Worm (Caenorhabditis elegans) whole organism, young adult: ENCODE results near the gene tag-131.

Experiments
- B0035.1 ChIP-seq: sonication (generic microtip); optimal IDR thresholded peaks from 2 replicates; lab custom pipeline; 2016; ENCODE audit warnings: missing genetic modification characterization, mild to moderate bottlenecking, missing compliant biosample characterization, missing genotype, missing genetic modification reagents
- C06A6.2 ChIP-seq: fragments of 200-800 bp; sonication (Bioruptor generic); conservative IDR thresholded peaks from 2 replicates; pipeline ENCODE4 v1.3.6; 2022; ENCODE audit warnings: missing genetic modification characterization, missing compliant biosample characterization
- F23B12.7 ChIP-seq: sonication (generic microtip); optimal IDR thresholded peaks from 2 replicates; lab custom pipeline; 2017; ENCODE audit warnings: missing genetic modification characterization, mild to moderate bottlenecking, missing compliant biosample characterization, antibody characterized with exemption, moderate library complexity; ENCODE audit not compliant: insufficient read depth
- F33H1.4 ChIP-seq: fragments of 200-800 bp; sonication (Bioruptor generic); IDR thresholded peaks from 2 replicates; pipeline ENCODE4 v1.3.6; 2022; ENCODE audit warnings: missing genetic modification reagents, missing genetic modification characterization, missing compliant biosample characterization
- F37B4.10 ChIP-seq: fragments of 200-800 bp; sonication (Bioruptor generic); IDR thresholded peaks from 2 replicates; pipeline ENCODE4 v1.3.6; 2022; ENCODE audit warnings: missing genetic modification characterization, missing compliant biosample characterization
- F39B2.1 ChIP-seq: fragments of 200-800 bp; sonication (Bioruptor generic); IDR thresholded peaks from 2 replicates; pipeline ENCODE4 v1.3.6; 2022; ENCODE audit warnings: missing genetic modification reagents, missing genetic modification characterization, missing compliant biosample characterization
- F52B5.7 ChIP-seq: sonication (generic microtip); optimal IDR thresholded peaks from 2 replicates; lab custom pipeline; 2016; ENCODE audit warnings: mild to moderate bottlenecking, missing genetic modification characterization, missing compliant biosample characterization
- K11D2.4 ChIP-seq: fragments of 200-800 bp; sonication (Bioruptor generic); IDR thresholded peaks from 2 replicates; pipeline ENCODE4 v1.3.6; 2022; ENCODE audit warnings: missing genetic modification reagents, missing genetic modification characterization, missing compliant biosample characterization
- K12H6.12 ChIP-seq: fragments of 200-800 bp; sonication (Bioruptor generic); optimal IDR thresholded peaks from 2 replicates; lab custom pipeline; 2018; ENCODE audit warnings: mild to moderate bottlenecking, missing genetic modification characterization, missing compliant biosample characterization
- Y53F4B.3 ChIP-seq: fragments of 200-800 bp; sonication (Bioruptor generic); IDR thresholded peaks from 2 replicates; pipeline ENCODE4 v1.3.6; 2022; ENCODE audit warnings: missing genetic modification reagents, missing genetic modification characterization, missing compliant biosample characterization
- Y53G8AR.9 ChIP-seq: fragments of 200-800 bp; sonication (Bioruptor generic); conservative IDR thresholded peaks from 2 replicates; pipeline ENCODE4 v1.3.6; 2022; ENCODE audit warnings: missing genetic modification reagents, missing genetic modification characterization, missing compliant biosample characterization
- ZK185.1 ChIP-seq: sonication (generic microtip); optimal IDR thresholded peaks from 2 replicates; lab custom pipeline; 2016; ENCODE audit warnings: mild to moderate bottlenecking, missing genetic modification characterization, missing compliant biosample characterization; ENCODE audit not compliant: poor library complexity, severe bottlenecking
- akir-1 ChIP-seq: fragments of 200-800 bp; sonication (Bioruptor generic); optimal IDR thresholded peaks from 2 replicates; lab custom pipeline; 2018; ENCODE audit warnings: mild to moderate bottlenecking, missing genetic modification characterization, moderate library complexity, missing compliant biosample characterization
- ama-1 ChIP-seq, 3 experiments: fragments of 150-350 bp in 1 of 3; sonication (generic microtip) in 2 of 3; optimal IDR thresholded peaks; 2 replicates each; lab custom pipeline; 2014 to 2018; ENCODE audit warnings: missing biosample characterization in 2 of 3, missing genetic modification characterization in 2 of 3, missing genetic modification reagents in 2 of 3
- aptf-2 ChIP-seq: fragments of 200-800 bp; sonication (Bioruptor generic); conservative IDR thresholded peaks from 2 replicates; pipeline ENCODE4 v1.3.6; 2022; ENCODE audit warnings: missing genetic modification reagents, missing genetic modification characterization, missing compliant biosample characterization
- bed-1 ChIP-seq: fragments of 200-800 bp; sonication (Bioruptor generic); IDR thresholded peaks from 2 replicates; pipeline ENCODE4 v1.3.6; 2022; ENCODE audit warnings: missing genetic modification reagents, missing genetic modification characterization, missing compliant biosample characterization
- cebp-1 ChIP-seq, 2 experiments: fragments of 200-800 bp in 1 of 2; sonication (Bioruptor generic) in 1 of 2; sonication (generic microtip) in 1 of 2; IDR thresholded peaks in 1 of 2; optimal IDR thresholded peaks in 1 of 2; 2 replicates each; pipeline versions ENCODE4 v1.3.6 to Lab custom; 2017 to 2022; ENCODE audit warnings: missing compliant biosample characterization in 2 of 2, missing genetic modification characterization in 2 of 2, mild to moderate bottlenecking in 1 of 2, missing genetic modification reagents in 1 of 2, moderate library complexity in 1 of 2
- ceh-100 ChIP-seq: fragments of 200-800 bp; sonication (Bioruptor generic); IDR thresholded peaks from 2 replicates; pipeline ENCODE4 v1.3.6; 2022; ENCODE audit warnings: missing genetic modification reagents, missing genetic modification characterization, missing compliant biosample characterization
- dpl-1 ChIP-seq: fragments of 150-350 bp; optimal IDR thresholded peaks from 2 replicates; lab custom pipeline; 2014; ENCODE audit warnings: missing biosample characterization, missing genetic modification reagents, missing genetic modification characterization
- egl-18 ChIP-seq: fragments of 200-800 bp; sonication (Bioruptor generic); IDR thresholded peaks from 2 replicates; pipeline ENCODE4 v1.3.6; 2022; ENCODE audit warnings: missing genetic modification reagents, missing genetic modification characterization, missing compliant biosample characterization
- egrh-3 ChIP-seq: fragments of 200-800 bp; sonication (Bioruptor generic); IDR thresholded peaks from 2 replicates; pipeline ENCODE4 v1.3.6; 2022; ENCODE audit warnings: missing genetic modification reagents, missing genetic modification characterization, missing compliant biosample characterization
- gei-17 ChIP-seq: fragments of 200-800 bp; sonication (Bioruptor generic); optimal IDR thresholded peaks from 2 replicates; lab custom pipeline; 2018; ENCODE audit warnings: mild to moderate bottlenecking, missing genetic modification characterization, missing compliant biosample characterization
- hlh-26 ChIP-seq: fragments of 200-800 bp; sonication (Bioruptor generic); conservative IDR thresholded peaks from 2 replicates; pipeline ENCODE4 v1.3.6; 2022; ENCODE audit warnings: missing genetic modification reagents, missing genetic modification characterization, missing compliant biosample characterization
- hmg-1.2 ChIP-seq: fragments of 200-800 bp; sonication (Bioruptor generic); IDR thresholded peaks from 2 replicates; pipeline ENCODE4 v1.3.6; 2022; ENCODE audit warnings: missing genetic modification reagents, missing genetic modification characterization, missing compliant biosample characterization
- lsl-1 ChIP-seq: fragments of 200-800 bp; sonication (Bioruptor generic); optimal IDR thresholded peaks from 2 replicates; lab custom pipeline; 2018; ENCODE audit warnings: mild to moderate bottlenecking, missing genetic modification characterization, moderate library complexity, missing compliant biosample characterization
- madf-6 ChIP-seq: fragments of 200-800 bp; sonication (Bioruptor generic); IDR thresholded peaks from 2 replicates; pipeline ENCODE4 v1.3.6; 2022; ENCODE audit warnings: missing genetic modification reagents, missing genetic modification characterization, missing compliant biosample characterization
- mcd-1 ChIP-seq: fragments of 200-800 bp; sonication (Bioruptor generic); IDR thresholded peaks from 2 replicates; pipeline ENCODE4 v1.3.6; 2022; ENCODE audit warnings: missing genetic modification reagents, missing genetic modification characterization, missing compliant biosample characterization
- nfyb-1 ChIP-seq: fragments of 200-800 bp; sonication (Bioruptor generic); IDR thresholded peaks from 2 replicates; pipeline ENCODE4 v1.3.6; 2022; ENCODE audit warnings: missing genetic modification reagents, missing genetic modification characterization, missing compliant biosample characterization
- rec-8 ChIP-seq, 2 experiments: sonication (generic microtip); optimal IDR thresholded peaks; 2 replicates each; lab custom pipeline; 2016; ENCODE audit warnings: mild to moderate bottlenecking in 2 of 2, missing genetic modification characterization in 2 of 2, missing genetic modification reagents in 2 of 2, missing genotype in 2 of 2, missing biosample characterization in 1 of 2, missing compliant biosample characterization in 1 of 2, moderate library complexity in 1 of 2
- repo-1 ChIP-seq: sonication (generic microtip); optimal IDR thresholded peaks from 2 replicates; lab custom pipeline; 2017; ENCODE audit warnings: mild to moderate bottlenecking, missing genetic modification characterization, missing compliant biosample characterization
- sea-2 ChIP-seq: fragments of 200-800 bp; sonication (Bioruptor generic); IDR thresholded peaks from 2 replicates; pipeline ENCODE4 v1.3.6; 2022; ENCODE audit warnings: missing genetic modification characterization, missing compliant biosample characterization
- snpc-3.4 ChIP-seq: sonication (generic microtip); optimal IDR thresholded peaks from 2 replicates; lab custom pipeline; 2017; ENCODE audit warnings: missing genetic modification characterization, mild to moderate bottlenecking, missing compliant biosample characterization, antibody characterized with exemption, moderate library complexity, missing genotype, missing genetic modification reagents
- snpc-4 ChIP-seq, 5 experiments: fragments of 150-350 bp in 1 of 5; sonication (generic microtip) in 4 of 5; optimal IDR thresholded peaks; 2 replicates each; lab custom pipeline; 2014 to 2018; ENCODE audit warnings: missing genetic modification characterization in 5 of 5, missing biosample characterization in 3 of 5, antibody characterized with exemption in 2 of 5, mild to moderate bottlenecking in 2 of 5, missing compliant biosample characterization in 2 of 5, missing genotype in 2 of 5, moderate library complexity in 2 of 5, missing genetic modification reagents in 1 of 5
- somi-1 ChIP-seq: fragments of 200-800 bp; sonication (Bioruptor generic); optimal IDR thresholded peaks from 2 replicates; lab custom pipeline; 2018; ENCODE audit warnings: mild to moderate bottlenecking, missing genetic modification characterization, missing compliant biosample characterization
- tbx-9 ChIP-seq: sonication (generic microtip); optimal IDR thresholded peaks from 2 replicates; lab custom pipeline; 2016; ENCODE audit warnings: borderline replicate concordance, missing genetic modification characterization, inconsistent platforms, missing compliant biosample characterization
- tlf-1 ChIP-seq: fragments of 200-800 bp; sonication (Bioruptor generic); optimal IDR thresholded peaks from 2 replicates; lab custom pipeline; 2018; ENCODE audit warnings: mild to moderate bottlenecking, missing genetic modification characterization, missing compliant biosample characterization
- xnd-1 ChIP-seq: sonication (generic microtip); optimal IDR thresholded peaks from 2 replicates; lab custom pipeline; 2016; ENCODE audit warnings: missing genotype, missing genetic modification reagents, missing genetic modification characterization, missing compliant biosample characterization
- zfh-2 ChIP-seq: fragments of 200-800 bp; sonication (Bioruptor generic); conservative IDR thresholded peaks from 2 replicates; pipeline ENCODE4 v1.3.6; 2022; ENCODE audit warnings: missing genetic modification reagents, missing genetic modification characterization, missing compliant biosample characterization
- ztf-26 ChIP-seq: sonication (generic microtip); optimal IDR thresholded peaks from 2 replicates; lab custom pipeline; 2017; ENCODE audit warnings: missing genetic modification characterization, missing compliant biosample characterization

Gene tag-131

DNA sequence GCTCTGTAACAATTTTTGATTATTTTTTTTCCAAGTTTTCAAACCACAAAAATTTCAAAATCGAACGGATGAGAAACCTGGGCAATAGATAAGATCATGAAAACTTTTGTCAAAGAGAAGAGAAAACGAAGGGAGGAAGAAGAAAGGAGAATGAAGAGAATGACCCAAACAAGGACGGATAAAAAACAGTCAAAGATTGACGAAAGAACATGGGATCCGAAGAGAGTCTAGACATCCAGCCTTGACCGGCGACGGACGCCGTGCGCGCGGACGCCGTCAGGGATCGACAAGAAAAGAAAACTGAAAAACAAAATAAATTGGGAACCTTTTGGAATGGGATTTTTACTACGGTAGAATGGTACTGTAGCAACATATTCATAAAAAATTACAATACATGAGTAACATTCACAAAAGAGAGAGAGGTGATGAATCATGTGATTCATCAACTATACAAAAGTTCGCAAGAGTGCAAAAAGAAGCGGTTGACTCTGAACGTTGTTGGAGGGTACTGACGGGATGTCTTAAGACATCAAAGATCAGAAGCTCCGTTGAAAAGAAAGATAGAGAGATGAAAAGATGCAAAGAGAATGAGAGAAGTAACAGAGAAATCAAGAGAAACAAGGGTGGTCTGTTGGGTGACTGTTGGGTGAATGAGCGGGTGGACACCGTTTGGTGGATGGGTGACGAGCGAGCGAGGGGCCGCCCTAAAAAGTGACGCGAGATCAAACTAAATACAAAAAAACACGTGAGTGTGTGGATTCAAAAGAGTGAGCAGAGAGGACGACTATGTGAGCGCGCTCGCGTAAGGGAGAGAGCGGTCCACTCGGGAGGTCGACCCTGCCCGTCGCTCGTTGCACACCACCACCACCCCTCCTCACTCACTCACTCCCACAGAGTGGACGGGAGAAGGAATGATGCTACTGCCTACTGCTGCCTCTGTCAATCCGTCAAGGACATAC lies 37.0 kb upstream of the tag-131 start, which contains the start of gene sup-26:
sup-26 (minus strand) TSS at position 10 of the 959 bp plus-strand sequence.
- TF ChIP-seq zfh-2, result peak; percentile 93
- no peak for TF ChIP-seq snpc-4 (GFP tag; optimal IDR thresholded peaks at IDR 0.05; lab: Kevin White, UChicago)
- TF ChIP-seq snpc-4 (tag; optimal IDR thresholded peaks at IDR 0.05; lab: Kevin White, UChicago), result no peak
- peak; percentile 66; the same call in 1 of the 2 replicates for TF ChIP-seq egrh-3 (GFP tag; lab: Robert Waterston, UW)
- no peak for TF ChIP-seq sea-2
- peak; percentile 3 for TF ChIP-seq K12H6.12 (tag; lab: Kevin White, UChicago)
- TF ChIP-seq mcd-1, result peak; percentile 29; the same call in 1 of the 2 replicates
- TF ChIP-seq hmg-1.2 (GFP tag; lab: Robert Waterston, UW), result 0 out of 2 replicates have a peak, but pooled peaks have one; percentile 39
- TF ChIP-seq C06A6.2, result no peak
- 0 out of 2 replicates have a peak, but pooled peaks have one; percentile 6 for TF ChIP-seq madf-6 (GFP tag; lab: Robert Waterston, UW)
- TF ChIP-seq aptf-2 (GFP tag; lab: Robert Waterston, UW), result peak; percentile 56; the same call in 1 of the 2 replicates
- no peak for TF ChIP-seq cebp-1 (GFP tag; IDR thresholded peaks at IDR 0.05; lab: Robert Waterston, UW)
- TF ChIP-seq cebp-1 (tag; optimal IDR thresholded peaks at IDR 0.05; lab: Kevin White, UChicago), result peak; percentile 41
- TF ChIP-seq, all 124 proteins: peak for 8

- TF ChIP-seq ceh-100 (GFP tag; lab: Robert Waterston, UW) (peak; percentile 78), repo-1 (tag; lab: Kevin White, UChicago) (peak; percentile 94), somi-1 (GFP tag; lab: Kevin White, UChicago) (peak; percentile 100), tbx-9 (tag; lab: Kevin White, UChicago) (no peak), F33H1.4 (peak; percentile 31), B0035.1 (tag; lab: Kevin White, UChicago) (peak; percentile 89), xnd-1 (no peak), C06A6.2 (peak; percentile 99), ama-1 (optimal IDR thresholded peaks at IDR 0.05; lab: Kevin White, UChicago) (no peak), ama-1 (GFP tag; optimal IDR thresholded peaks at IDR 0.05; lab: Kevin White, UChicago) (no peak), F23B12.7 (no peak), F37B4.10 (GFP tag; lab: Robert Waterston, UW) (no peak), F52B5.7 (tag; lab: Kevin White, UChicago) (peak; percentile 68), sea-2 (peak; percentile 86; the same call in 1 of the 2 replicates), snpc-4 (GFP tag; optimal IDR thresholded peaks at IDR 0.05; lab: Kevin White, UChicago) (peak; percentile 2), snpc-4 (tag; optimal IDR thresholded peaks at IDR 0.05; lab: Kevin White, UChicago) (peak in 3 of 4 experiments; percentile 76 to 88 (median 86)), snpc-3.4 (tag; lab: Kevin White, UChicago) (peak; percentile 1), Y53G8AR.9 (GFP tag; lab: Robert Waterston, UW) (peak; percentile 92), akir-1 (GFP tag; lab: Kevin White, UChicago) (peak; percentile 61), madf-6 (GFP tag; lab: Robert Waterston, UW) (no peak), Y53F4B.3 (no peak), ztf-26 (peak; percentile 98), K11D2.4 (GFP tag; lab: Robert Waterston, UW) (peak; percentile 96), rec-8 (tag; optimal IDR thresholded peaks at IDR 0.05; lab: Kevin White, UChicago) (no peak), egl-18 (GFP tag; lab: Robert Waterston, UW) (peak; percentile 73; the same call in 1 of the 2 replicates), egrh-3 (GFP tag; lab: Robert Waterston, UW) (peak; percentile 87), lsl-1 (GFP tag; lab: Kevin White, UChicago) (no peak), gei-17 (GFP tag; lab: Kevin White, UChicago) (peak; percentile 94), dpl-1 (no peak), nfyb-1 (GFP tag; lab: Robert Waterston, UW) (peak; percentile 98), K12H6.12 (tag; lab: Kevin White, UChicago) (peak; percentile 99), F39B2.1 (no peak), bed-1 (GFP tag; lab: Robert Waterston, UW) (0 out of 2 replicates have a peak, but pooled peaks have one; percentile 20), ZK185.1 (tag; lab: Kevin White, UChicago) (peak; percentile 24), hlh-26 (GFP tag; lab: Robert Waterston, UW) (no peak), tlf-1 (GFP tag; lab: Kevin White, UChicago) (peak; percentile 95)
Observed at ce11 chrIII:4281955-4282618, 35.4 kb upstream of the tag-131 start.
